Worm (Caenorhabditis elegans): Measurements from ENCODE around the gene nas-9.

The nas-9 gene

DNA sequence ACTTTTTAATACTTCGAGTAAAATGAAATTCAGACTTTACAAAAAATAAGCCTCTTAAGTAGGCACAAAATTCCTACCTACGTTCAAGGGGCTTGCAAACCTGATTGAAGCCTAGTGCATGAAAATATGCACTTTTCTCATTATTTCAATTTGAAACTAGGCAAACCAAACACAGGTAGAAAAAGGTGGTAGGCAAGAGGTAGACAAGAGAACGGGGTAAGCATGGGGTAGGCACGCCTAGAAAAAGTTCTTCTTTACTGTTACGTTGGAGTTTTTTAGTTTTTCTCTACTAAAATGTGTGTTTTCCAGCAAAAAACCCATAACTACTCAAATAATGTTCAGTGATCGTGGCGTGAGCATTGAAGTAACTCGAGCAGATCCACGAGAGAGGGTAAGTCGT lies 11.3 kb upstream of the nas-9 start, which contains the start of gene nex-4:
TSS of gene nex-4 (plus strand) at position 301 of the 400 bp plus-strand sequence.
- TF ChIP-seq nfya-1 (tag; optimal IDR thresholded peaks at IDR 0.05) (no peak), unc-55 (GFP tag; optimal IDR thresholded peaks at IDR 0.05) (no peak), odd-2 (tag; optimal IDR thresholded peaks at IDR 0.05) (no peak)

ce11 chrV:4850446-4850845 lies 10.6 kb upstream of the nas-9 start:
- TF ChIP-seq syd-9 (tag; optimal IDR thresholded peaks at IDR 0.05) (no peak), unc-55 (GFP tag; optimal IDR thresholded peaks at IDR 0.05) (no peak), hlh-6 (tag; optimal IDR thresholded peaks at IDR 0.05) (no peak), ceh-14 (tag; optimal IDR thresholded peaks at IDR 0.05) (no peak), ceh-48 (tag; optimal IDR thresholded peaks at IDR 0.05) (no peak)

ce11 chrV:4847424-4847823 lies 7.6 kb upstream of the nas-9 start, which contains the start of gene abhd-5.1:
Gene abhd-5.1, plus strand, starts transcription at chrV:4847653.
- TF ChIP-seq ceh-30 (tag; optimal IDR thresholded peaks at IDR 0.05) (no peak), T23F11.4 (GFP tag; optimal IDR thresholded peaks at IDR 0.05) (no peak), dve-1 (tag; optimal IDR thresholded peaks at IDR 0.05) (no peak), tbx-2 (tag; optimal IDR thresholded peaks at IDR 0.05) (no peak), sdc-2 (tag; optimal IDR thresholded peaks at IDR 0.05) (no peak), npax-4 (tag; optimal IDR thresholded peaks at IDR 0.05) (no peak), pqm-1 (tag; optimal IDR thresholded peaks at IDR 0.05) (no peak), ets-4 (tag; optimal IDR thresholded peaks at IDR 0.05) (no peak), ref-2 (tag; optimal IDR thresholded peaks at IDR 0.05) (no peak), syd-9 (tag; optimal IDR thresholded peaks at IDR 0.05) (no peak), ceh-14 (tag; optimal IDR thresholded peaks at IDR 0.05) (no peak), pax-1 (tag; optimal IDR thresholded peaks at IDR 0.05) (no peak), pat-9 (tag; optimal IDR thresholded peaks at IDR 0.05) (no peak), K09A11.1 (tag; optimal IDR thresholded peaks at IDR 0.05; ENCODE audit: insufficient read depth) (no peak), ceh-9 (tag; optimal IDR thresholded peaks at IDR 0.05) (no peak), ceh-19 (GFP tag; optimal IDR thresholded peaks at IDR 0.05) (no peak), ttx-3 (tag; optimal IDR thresholded peaks at IDR 0.05) (no peak), elt-2 (tag; optimal IDR thresholded peaks at IDR 0.05) (no peak)

- TF ChIP-seq fkh-10 (GFP tag; optimal IDR thresholded peaks at IDR 0.05) (no peak), unc-3 (GFP tag; conservative IDR thresholded peaks at IDR 0.05) (no peak), unc-3 (tag; optimal IDR thresholded peaks at IDR 0.05) (no peak), lin-11 (tag; optimal IDR thresholded peaks at IDR 0.05) (no peak), ceh-6 (GFP tag; optimal IDR thresholded peaks at IDR 0.05) (no peak), mec-3 (tag; optimal IDR thresholded peaks at IDR 0.05; ENCODE audit: borderline replicate concordance) (no peak), sox-2 (GFP tag; IDR thresholded peaks at IDR 0.05) (no peak), lim-6 (tag; optimal IDR thresholded peaks at IDR 0.05) (no peak), ztf-16 (tag; optimal IDR thresholded peaks at IDR 0.05) (no peak), hlh-6 (tag; optimal IDR thresholded peaks at IDR 0.05) (no peak), pag-3 (tag; optimal IDR thresholded peaks at IDR 0.05; ENCODE audit: borderline replicate concordance) (no peak)
Observed at ce11 chrV:4846507-4846906, 6.7 kb upstream of the nas-9 start.

DNA sequence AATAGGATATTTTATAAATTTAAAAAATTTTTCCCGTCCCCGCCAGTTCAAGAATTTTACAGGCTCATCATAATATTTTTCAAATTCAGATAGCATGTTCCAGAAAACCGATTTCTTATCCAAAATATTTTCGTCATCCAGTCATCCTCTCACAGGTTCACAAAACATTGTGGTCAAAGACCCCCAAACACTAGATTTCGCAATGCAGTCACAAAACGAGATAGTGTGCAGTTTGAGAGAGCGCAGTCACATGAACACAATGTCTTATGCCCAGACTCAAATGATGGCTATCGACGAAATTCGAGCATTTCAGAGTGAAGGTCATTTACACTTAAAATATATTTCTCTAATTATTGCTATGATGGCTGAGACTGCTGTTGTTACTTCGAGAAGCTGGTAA lies 4.8 kb upstream of the nas-9 start, which contains the start of gene abhd-5.2:
TSS of gene abhd-5.2 (plus strand) at position 95 of the 400 bp plus-strand sequence.
- TF ChIP-seq pag-3 (tag; optimal IDR thresholded peaks at IDR 0.05; ENCODE audit: borderline replicate concordance) (no peak), fax-1 (tag; optimal IDR thresholded peaks at IDR 0.05) (no peak), hlh-30 (tag; optimal IDR thresholded peaks at IDR 0.05; ENCODE audit: insufficient read depth) (peak; percentile 89), unc-55 (GFP tag; optimal IDR thresholded peaks at IDR 0.05) (peak; percentile 51), hlh-6 (tag; optimal IDR thresholded peaks at IDR 0.05) (no peak), eyg-1 (tag; optimal IDR thresholded peaks at IDR 0.05) (no peak), ttx-3 (tag; optimal IDR thresholded peaks at IDR 0.05) (no peak), ceh-9 (tag; optimal IDR thresholded peaks at IDR 0.05) (no peak), rnt-1 (tag; optimal IDR thresholded peaks at IDR 0.05) (no peak), ceh-24 (tag; optimal IDR thresholded peaks at IDR 0.05) (no peak), dve-1 (tag; optimal IDR thresholded peaks at IDR 0.05) (no peak), pax-1 (tag; optimal IDR thresholded peaks at IDR 0.05) (no peak), pha-4 (tag; optimal IDR thresholded peaks at IDR 0.05) (no peak), ceh-48 (tag; optimal IDR thresholded peaks at IDR 0.05) (no peak), lin-11 (tag; optimal IDR thresholded peaks at IDR 0.05) (no peak)

Data from whole organism, late embryonic.